Worm (Caenorhabditis elegans) whole organism, L4 larva: Measurements from ENCODE around the gene C14A4.7.

Experiments
- T20F7.1 ChIP-seq: fragments of 200-800 bp; sonication (Bioruptor generic); optimal IDR thresholded peaks from 2 replicates; lab custom pipeline; 2018; ENCODE audit warnings: mild to moderate bottlenecking, missing genetic modification characterization, missing compliant biosample characterization
- ceh-32 ChIP-seq: sonication (generic microtip); optimal IDR thresholded peaks from 2 replicates; lab custom pipeline; 2016; ENCODE audit warnings: mild to moderate bottlenecking, missing genetic modification characterization, missing compliant biosample characterization; ENCODE audit not compliant: poor library complexity
- dve-1 ChIP-seq: sonication (generic microtip); optimal IDR thresholded peaks from 2 replicates; lab custom pipeline; 2017; ENCODE audit warnings: antibody characterized with exemption, mild to moderate bottlenecking, missing genetic modification characterization, missing compliant biosample characterization; ENCODE audit not compliant: insufficient read depth
- lsy-2 ChIP-seq, 2 experiments: fragments of 150-350 bp in 1 of 2; sonication (generic microtip) in 1 of 2; optimal IDR thresholded peaks; 2 replicates each; lab custom pipeline; 2014 to 2017; ENCODE audit warnings: missing biosample characterization in 2 of 2, missing genetic modification characterization in 2 of 2
- mep-1 ChIP-seq: fragments of 150-350 bp; sonication (generic microtip); optimal IDR thresholded peaks from 3 replicates; lab custom pipeline; 2014; ENCODE audit warnings: missing biosample characterization, missing genetic modification characterization
- mxl-3 ChIP-seq: fragments of 200-800 bp; sonication (Bioruptor generic); optimal IDR thresholded peaks from 2 replicates; lab custom pipeline; 2018; ENCODE audit warnings: mild to moderate bottlenecking, missing genetic modification characterization, missing compliant biosample characterization
- nhr-111 ChIP-seq: fragments of 200-800 bp; sonication (Bioruptor generic); optimal IDR thresholded peaks from 2 replicates; lab custom pipeline; 2018; ENCODE audit warnings: mild to moderate bottlenecking, missing genetic modification characterization, missing compliant biosample characterization
- nhr-28 ChIP-seq: fragments of 150-350 bp; optimal IDR thresholded peaks from 2 replicates; lab custom pipeline; 2014; ENCODE audit warnings: missing biosample characterization, missing genetic modification characterization
- unc-62 ChIP-seq, 3 experiments: fragments of 150-350 bp in 1 of 3; sonication (generic microtip); optimal IDR thresholded peaks in 2 of 3; peaks in 1 of 3; 1 replicate in 1 of 3; 2 replicates in 2 of 3; lab custom pipeline; 2014 to 2017; ENCODE audit warnings: missing biosample characterization in 3 of 3, missing genetic modification characterization in 3 of 3, missing genetic modification reagents in 3 of 3, missing genotype in 1 of 3
- zag-1 ChIP-seq: fragments of 150-350 bp; optimal IDR thresholded peaks from 2 replicates; lab custom pipeline; 2014; ENCODE audit warnings: missing biosample characterization, missing genetic modification characterization

DNA sequence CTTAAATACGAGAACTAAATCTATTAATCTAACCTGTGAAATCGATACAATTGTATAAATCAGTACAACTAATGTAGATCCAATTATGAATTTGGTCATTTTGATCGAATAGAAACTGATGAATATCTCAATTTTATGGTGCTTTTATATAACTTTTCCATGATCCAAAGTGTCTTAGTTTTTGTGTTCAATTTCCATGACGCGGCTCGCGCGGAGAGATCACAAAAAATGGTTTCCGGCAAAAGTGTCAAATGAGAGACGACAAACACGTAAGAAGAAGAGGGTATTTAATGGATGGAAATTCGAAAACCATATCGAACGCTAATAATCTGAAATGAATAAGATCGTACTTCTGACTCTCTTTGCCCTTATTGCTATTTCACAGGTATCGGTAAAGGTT is 31.8 kb downstream of the C14A4.7 start, which contains the start of the genes C06A1.6 and C06A1.7:
- no peak for TF ChIP-seq nhr-111 (GFP tag; lab: Kevin White, UChicago)
- TF ChIP-seq mxl-3, result no peak
- TF ChIP-seq mep-1 (tag; lab: Kevin White, UChicago), result no peak
- TF ChIP-seq unc-62 (GFP tag; optimal IDR thresholded peaks at IDR 0.05 in 1 of 2; lab: Kevin White, UChicago), result no peak
- TF ChIP-seq unc-62 (tag; optimal IDR thresholded peaks at IDR 0.05; lab: Kevin White, UChicago), result no peak
- TF ChIP-seq dve-1, result no peak
- TF ChIP-seq lsy-2 (tag; optimal IDR thresholded peaks at IDR 0.05; lab: Kevin White, UChicago), result no peak
- no peak for TF ChIP-seq T20F7.1 (GFP tag; lab: Kevin White, UChicago)
- TF ChIP-seq ceh-32 (tag; lab: Kevin White, UChicago), result no peak
- TF ChIP-seq nhr-28 (tag; lab: Kevin White, UChicago), result no peak
- TF ChIP-seq zag-1, result no peak
